Worm (Caenorhabditis elegans) whole organism, midembryonic: ENCODE data around the gene nfu-1.

Experiments used
- T22C8.4 ChIP-seq: fragments of 200-800 bp; sonication (Bioruptor generic); IDR thresholded peaks from 2 replicates; pipeline ENCODE4 v1.3.6; 2022; ENCODE audit warnings: missing genetic modification characterization, missing compliant biosample characterization
- cog-1 ChIP-seq: sonication (generic microtip); optimal IDR thresholded peaks from 2 replicates; lab custom pipeline; 2016; ENCODE audit warnings: missing genetic modification characterization, missing compliant biosample characterization
- flt-1 ChIP-seq: fragments of 200-800 bp; sonication (Bioruptor generic); IDR thresholded peaks from 2 replicates; pipeline ENCODE4 v1.3.6; 2022; ENCODE audit warnings: missing genetic modification characterization, missing compliant biosample characterization
- klf-2 ChIP-seq: fragments of 200-800 bp; sonication (Bioruptor generic); conservative IDR thresholded peaks from 2 replicates; pipeline ENCODE4 v1.3.6; 2022; ENCODE audit warnings: missing genetic modification reagents, missing genetic modification characterization, missing compliant biosample characterization
- med-1 ChIP-seq: sonication (generic microtip); optimal IDR thresholded peaks from 2 replicates; lab custom pipeline; 2017; ENCODE audit warnings: missing genetic modification characterization, mild to moderate bottlenecking, missing compliant biosample characterization, antibody characterized with exemption, missing genetic modification reagents; ENCODE audit not compliant: insufficient read depth
- ref-1 ChIP-seq: fragments of 200-800 bp; sonication (Bioruptor generic); conservative IDR thresholded peaks from 2 replicates; pipeline ENCODE4 v1.3.6; 2022; ENCODE audit warnings: missing genetic modification reagents, missing genetic modification characterization, missing compliant biosample characterization
- tab-1 ChIP-seq: fragments of 200-800 bp; sonication (Bioruptor generic); IDR thresholded peaks from 2 replicates; pipeline ENCODE4 v1.3.6; 2022; ENCODE audit warnings: missing genetic modification characterization, missing compliant biosample characterization
- ztf-23 ChIP-seq: fragments of 200-800 bp; sonication (Bioruptor generic); IDR thresholded peaks from 2 replicates; pipeline ENCODE4 v1.3.6; 2022; ENCODE audit warnings: missing genetic modification reagents, missing genetic modification characterization, missing compliant biosample characterization
- ztf-29 ChIP-seq: fragments of 200-800 bp; sonication (Bioruptor generic); IDR thresholded peaks from 2 replicates; pipeline ENCODE4 v1.3.6; 2022; ENCODE audit warnings: missing genetic modification reagents, missing genetic modification characterization, missing compliant biosample characterization

Gene nfu-1

ce11 chrIV:10417781-10418180 is 30.6 kb downstream of the nfu-1 start, which contains the start of gene F13B12.6:
F13B12.6 (minus strand) TSS chrIV:10417881.
- TF ChIP-seq med-1 (GFP tag; lab: Kevin White, UChicago) (no peak), T22C8.4 (GFP tag; lab: Robert Waterston, UW) (no peak), ref-1 (no peak), tab-1 (GFP tag; lab: Robert Waterston, UW) (no peak), cog-1 (no peak), flt-1 (no peak), ztf-29 (no peak), ztf-23 (GFP tag; lab: Robert Waterston, UW) (no peak), klf-2 (no peak)

ce11 chrIV:10419896-10420295 is 32.7 kb downstream of the nfu-1 start:
- TF ChIP-seq tab-1 (GFP tag; lab: Robert Waterston, UW) (no peak), med-1 (GFP tag; lab: Kevin White, UChicago) (no peak), cog-1 (no peak), flt-1 (no peak), T22C8.4 (GFP tag; lab: Robert Waterston, UW) (no peak), ztf-23 (GFP tag; lab: Robert Waterston, UW) (no peak), ztf-29 (no peak), ref-1 (no peak)

ce11 chrIV:10420440-10420839 is 33.2 kb downstream of the nfu-1 start:
- TF ChIP-seq T22C8.4 (GFP tag; lab: Robert Waterston, UW) (no peak), ztf-29 (no peak), med-1 (GFP tag; lab: Kevin White, UChicago) (no peak), ztf-23 (GFP tag; lab: Robert Waterston, UW) (no peak), flt-1 (no peak), klf-2 (no peak), cog-1 (no peak), tab-1 (GFP tag; lab: Robert Waterston, UW) (no peak), ref-1 (no peak)

DNA sequence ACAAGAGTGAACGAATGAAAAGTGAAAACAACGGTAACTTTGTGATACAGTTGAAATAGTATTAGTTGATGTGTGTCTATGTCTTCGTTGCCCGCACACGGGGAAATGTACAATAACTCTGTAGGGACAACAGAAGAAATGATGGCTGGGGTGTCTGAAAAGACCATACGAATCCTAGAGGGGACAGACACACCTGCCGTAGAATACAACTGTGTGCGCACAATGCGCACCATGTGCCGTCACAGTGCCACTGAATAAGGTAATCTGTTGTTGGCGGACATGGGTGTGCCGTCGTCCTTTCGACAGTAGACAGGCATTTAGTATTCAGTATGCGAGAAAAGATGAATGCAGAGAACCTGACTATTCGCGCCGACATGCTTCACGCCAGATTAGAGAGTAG is 34.0 kb downstream of the nfu-1 start:
- TF ChIP-seq ztf-29 (no peak), klf-2 (no peak), tab-1 (GFP tag; lab: Robert Waterston, UW) (no peak), T22C8.4 (GFP tag; lab: Robert Waterston, UW) (no peak), med-1 (GFP tag; lab: Kevin White, UChicago) (no peak), flt-1 (no peak), ref-1 (no peak), cog-1 (no peak), ztf-23 (GFP tag; lab: Robert Waterston, UW) (no peak)

DNA sequence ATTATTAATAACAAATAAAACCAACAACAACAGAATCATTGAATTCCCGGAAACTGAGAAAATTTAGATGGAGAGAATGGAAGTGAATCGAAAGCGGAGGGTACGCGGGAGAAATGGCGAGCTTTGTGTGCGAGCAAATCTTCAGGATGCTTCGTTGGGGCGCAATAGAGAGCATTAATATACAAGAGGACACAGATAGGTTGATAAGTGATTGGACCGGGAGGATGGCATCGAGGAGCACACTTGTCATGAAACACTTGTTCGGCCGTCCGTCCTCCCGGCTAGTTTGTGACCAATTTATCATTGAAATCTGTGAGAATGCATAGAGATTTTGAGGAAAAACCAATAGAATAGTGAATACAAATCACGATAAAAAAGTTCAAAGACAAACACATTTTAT is 35.0 kb downstream of the nfu-1 start:
- TF ChIP-seq ztf-23 (GFP tag; lab: Robert Waterston, UW) = no peak
- TF ChIP-seq tab-1 (GFP tag; lab: Robert Waterston, UW) = no peak
- TF ChIP-seq cog-1 = no peak
- no peak for TF ChIP-seq ztf-29
- TF ChIP-seq med-1 (GFP tag; lab: Kevin White, UChicago) = no peak
- no peak for TF ChIP-seq ref-1
- TF ChIP-seq klf-2 = no peak
- no peak for TF ChIP-seq flt-1
- TF ChIP-seq T22C8.4 (GFP tag; lab: Robert Waterston, UW) = no peak

- no peak for TF ChIP-seq med-1 (GFP tag; lab: Kevin White, UChicago)
- no peak for TF ChIP-seq tab-1 (GFP tag; lab: Robert Waterston, UW)
- TF ChIP-seq cog-1 = no peak
- no peak for TF ChIP-seq flt-1
- no peak for TF ChIP-seq ztf-23 (GFP tag; lab: Robert Waterston, UW)
- no peak for TF ChIP-seq ref-1
- no peak for TF ChIP-seq klf-2
- no peak for TF ChIP-seq T22C8.4 (GFP tag; lab: Robert Waterston, UW)
- TF ChIP-seq ztf-29 = no peak
Measured at ce11 chrIV:10424535-10424934, 37.3 kb downstream of the nfu-1 start, which contains the start of gene F13B12.1. F13B12.1 (minus strand) TSS chrIV:10424635.

DNA sequence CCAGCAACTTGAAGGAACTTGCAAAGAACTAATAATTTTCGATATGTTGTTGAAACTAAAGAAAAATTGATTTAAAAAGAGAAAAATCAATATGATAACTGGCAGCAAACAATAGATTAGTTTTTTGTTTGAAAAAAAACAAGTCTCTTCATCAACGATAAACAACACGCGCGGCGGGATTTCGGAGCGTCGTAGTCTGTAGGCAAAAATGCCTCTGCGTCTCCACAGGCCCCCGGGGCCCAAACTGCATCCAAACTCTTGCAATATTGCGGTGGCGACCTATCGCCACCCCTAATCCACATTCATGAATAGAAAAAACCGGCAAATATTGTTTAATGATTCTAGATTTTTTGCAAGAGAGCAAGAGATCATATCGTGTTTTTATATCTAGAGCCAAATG is 37.9 kb downstream of the nfu-1 start:
- TF ChIP-seq ref-1 = no peak

ce11 chrIV:10429129-10429528 is 41.9 kb downstream of the nfu-1 start, which contains the start of gene F13B12.2:
F13B12.2 (minus strand) TSS chrIV:10429130.
- TF ChIP-seq ztf-23 (GFP tag; lab: Robert Waterston, UW) (no peak), T22C8.4 (GFP tag; lab: Robert Waterston, UW) (no peak), tab-1 (GFP tag; lab: Robert Waterston, UW) (no peak), klf-2 (no peak), med-1 (GFP tag; lab: Kevin White, UChicago) (no peak), ref-1 (no peak), flt-1 (no peak), ztf-29 (no peak), cog-1 (no peak)

DNA sequence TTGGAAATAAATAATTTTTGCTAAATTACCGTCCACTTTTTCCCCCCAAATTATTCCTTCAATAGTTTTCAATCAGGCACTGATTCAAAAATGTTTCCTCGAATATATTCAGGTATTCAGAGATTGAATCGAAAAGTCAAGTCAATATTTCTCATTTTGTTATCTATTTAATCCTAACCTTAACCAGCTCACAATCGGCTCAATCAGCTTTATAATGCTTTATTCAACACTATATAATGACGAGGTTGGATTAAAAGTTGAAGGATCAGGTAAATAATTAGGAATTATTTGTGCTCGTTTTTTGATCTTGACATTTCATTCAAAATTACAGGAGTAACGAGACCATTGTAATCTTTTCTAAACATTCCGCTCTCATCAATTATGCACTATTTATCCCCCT is 43.3 kb downstream of the nfu-1 start:
- no peak for TF ChIP-seq klf-2
- TF ChIP-seq ref-1 = no peak
- TF ChIP-seq T22C8.4 (GFP tag; lab: Robert Waterston, UW) = no peak
- TF ChIP-seq cog-1 = no peak
- TF ChIP-seq flt-1 = no peak
- no peak for TF ChIP-seq ztf-23 (GFP tag; lab: Robert Waterston, UW)
- TF ChIP-seq ztf-29 = no peak
- no peak for TF ChIP-seq tab-1 (GFP tag; lab: Robert Waterston, UW)
- TF ChIP-seq med-1 (GFP tag; lab: Kevin White, UChicago) = no peak

DNA sequence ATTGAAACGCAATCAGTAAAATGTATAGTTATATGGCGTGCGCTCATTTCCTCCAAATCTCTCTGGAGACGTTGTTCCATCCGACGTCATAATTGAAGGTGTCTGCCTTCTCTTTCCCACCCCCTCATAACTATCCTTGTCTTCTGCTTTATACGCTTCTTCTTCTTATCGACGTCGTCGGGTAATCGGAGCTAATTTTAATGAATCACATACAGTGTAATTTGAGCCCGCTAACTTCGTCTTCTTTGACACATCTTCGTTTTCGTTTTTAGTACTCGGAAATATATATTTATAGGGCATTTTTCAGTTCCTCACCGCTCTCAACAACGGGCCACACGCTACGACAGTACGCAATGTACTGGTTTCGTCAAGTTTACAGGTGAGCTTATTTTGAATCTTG is 49.2 kb downstream of the nfu-1 start, which contains the start of gene ins-1:
ins-1 (plus strand) TSS at position 301 of the 400 bp plus-strand sequence.
- TF ChIP-seq cog-1 = no peak
- TF ChIP-seq ref-1 = no peak
- no peak for TF ChIP-seq T22C8.4 (GFP tag; lab: Robert Waterston, UW)
- no peak for TF ChIP-seq med-1 (GFP tag; lab: Kevin White, UChicago)
- TF ChIP-seq tab-1 (GFP tag; lab: Robert Waterston, UW) = no peak
- no peak for TF ChIP-seq flt-1
- no peak for TF ChIP-seq klf-2
- TF ChIP-seq ztf-23 (GFP tag; lab: Robert Waterston, UW) = no peak
- no peak for TF ChIP-seq ztf-29

- TF ChIP-seq T22C8.4 (GFP tag; lab: Robert Waterston, UW) (no peak), med-1 (GFP tag; lab: Kevin White, UChicago) (no peak), ztf-23 (GFP tag; lab: Robert Waterston, UW) (no peak), tab-1 (GFP tag; lab: Robert Waterston, UW) (no peak), ztf-29 (no peak), flt-1 (no peak), klf-2 (no peak), cog-1 (no peak), ref-1 (no peak)
Measured at ce11 chrIV:10437114-10437513, 49.9 kb downstream of the nfu-1 start.
